Worm (Caenorhabditis elegans) whole organism, L2 larva: Measurements from ENCODE around the gene nas-8.

ENCODE experiments used
- R02D3.7 ChIP-seq: fragments of 150-350 bp; optimal IDR thresholded peaks from 2 replicates; lab custom pipeline; 2014; ENCODE audit warnings: missing biosample characterization, missing genetic modification characterization
- Y55F3AM.14 ChIP-seq: fragments of 200-800 bp; sonication (Bioruptor generic); optimal IDR thresholded peaks from 2 replicates; lab custom pipeline; 2018; ENCODE audit warnings: mild to moderate bottlenecking, missing genetic modification characterization, missing compliant biosample characterization
- aly-2 ChIP-seq: fragments of 150-350 bp; optimal IDR thresholded peaks from 2 replicates; lab custom pipeline; 2014; ENCODE audit warnings: missing biosample characterization, missing genetic modification characterization
- nhr-11 ChIP-seq: fragments of 150-350 bp; optimal IDR thresholded peaks from 2 replicates; lab custom pipeline; 2014; ENCODE audit warnings: missing biosample characterization, missing genetic modification characterization
- nhr-12 ChIP-seq: fragments of 150-350 bp; optimal IDR thresholded peaks from 2 replicates; lab custom pipeline; 2014; ENCODE audit warnings: missing biosample characterization, missing genetic modification characterization
- nhr-25 ChIP-seq: fragments of 150-350 bp; sonication (generic microtip); optimal IDR thresholded peaks from 3 replicates; lab custom pipeline; 2014; ENCODE audit warnings: missing biosample characterization, missing genetic modification characterization
- ztf-11 ChIP-seq: sonication (generic microtip); optimal IDR thresholded peaks from 2 replicates; lab custom pipeline; 2017; ENCODE audit warnings: missing biosample characterization, missing genetic modification characterization
- ztf-4 ChIP-seq: fragments of 150-350 bp; optimal IDR thresholded peaks from 2 replicates; lab custom pipeline; 2014; ENCODE audit warnings: missing biosample characterization, missing genetic modification characterization

DNA sequence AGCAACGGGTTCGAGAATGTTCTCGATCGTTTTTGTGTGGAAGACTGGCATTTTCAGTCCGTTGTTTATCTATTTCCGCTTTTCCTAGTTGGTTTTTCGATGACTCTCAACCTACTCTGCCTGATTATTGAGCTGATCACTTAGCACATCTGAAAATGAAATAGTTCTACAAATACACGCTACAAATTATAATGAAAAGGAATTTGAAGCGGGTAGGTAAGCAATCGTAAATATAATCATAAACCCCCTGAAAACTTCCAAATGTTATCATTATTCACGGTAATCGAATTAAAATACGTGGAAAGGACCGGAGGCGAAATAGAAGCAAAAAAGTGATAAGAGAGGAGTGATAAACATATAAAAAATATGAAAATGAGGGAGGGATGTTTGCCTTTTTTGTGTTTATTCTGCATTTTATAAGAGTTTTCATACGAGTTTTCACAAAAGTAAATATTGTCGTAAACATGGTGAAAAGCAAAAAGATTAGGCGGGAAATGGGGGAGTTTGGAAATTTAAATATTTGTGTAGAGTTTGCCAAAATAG, 20.4 kb upstream of the nas-8 start, which contains the start of gene deb-1:
- no peak for TF ChIP-seq nhr-11 (tag; lab: Kevin White, UChicago)
- TF ChIP-seq ztf-11 (tag; lab: Kevin White, UChicago): no peak
- no peak for TF ChIP-seq ztf-4 (tag; lab: Kevin White, UChicago)
- TF ChIP-seq nhr-12: no peak
- no peak for TF ChIP-seq R02D3.7 (tag; lab: Kevin White, UChicago)
- no peak for TF ChIP-seq nhr-25 (tag; lab: Kevin White, UChicago)
- no peak for TF ChIP-seq aly-2 (tag; lab: Kevin White, UChicago)
- TF ChIP-seq Y55F3AM.14 (GFP tag; lab: Kevin White, UChicago): no peak
